Worm (Caenorhabditis elegans) whole organism, mixed stage, embryonic: ENCODE data around the gene srg-59.

Source experiments
- blmp-1 ChIP-seq: fragments of 150-350 bp; optimal IDR thresholded peaks from 2 replicates; lab custom pipeline; 2014; ENCODE audit warnings: missing biosample characterization, missing genetic modification characterization
- ham-2 ChIP-seq: fragments of 200-800 bp; sonication (Bioruptor generic); optimal IDR thresholded peaks from 2 replicates; lab custom pipeline; 2018; ENCODE audit warnings: mild to moderate bottlenecking, missing genetic modification characterization, missing compliant biosample characterization
- lsy-2 ChIP-seq: fragments of 150-350 bp; optimal IDR thresholded peaks from 2 replicates; lab custom pipeline; 2014; ENCODE audit warnings: missing biosample characterization, missing genetic modification characterization
- pha-4 ChIP-seq: fragments of 150-350 bp; optimal IDR thresholded peaks from 2 replicates; lab custom pipeline; 2018; ENCODE audit warnings: missing biosample characterization, missing genetic modification reagents, missing genetic modification characterization

DNA sequence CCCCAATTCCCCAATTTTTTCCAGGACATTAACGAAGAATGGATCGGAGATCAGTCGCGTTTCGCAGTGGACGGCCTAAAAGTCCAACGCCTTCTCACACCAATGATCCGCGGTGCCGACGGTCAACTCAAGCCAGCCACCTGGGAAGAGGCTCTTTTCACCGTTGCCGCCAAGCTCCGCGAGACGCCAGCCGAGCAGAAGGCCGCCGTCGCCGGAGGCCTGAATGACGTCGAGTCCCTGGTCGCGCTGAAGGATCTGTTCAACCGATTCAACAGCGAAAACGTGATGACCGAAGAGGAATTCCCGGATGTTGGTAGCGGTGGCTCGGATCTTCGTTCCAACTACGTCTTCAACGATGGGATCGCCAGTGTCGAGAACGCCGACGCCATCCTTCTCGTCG is 22.2 kb downstream of the srg-59 start:
- TF ChIP-seq blmp-1 (tag; lab: Kevin White, UChicago) (no peak), lsy-2 (no peak), pha-4 (tag; lab: Kevin White, UChicago) (no peak), ham-2 (no peak)
